Worm (Caenorhabditis elegans): ENCODE results near the gene T15B12.2.

Gene T15B12.2

ce11 chrIII:5273396-5273857, 28.3 kb downstream of the T15B12.2 start, which contains the start of gene ztf-8 (continued):
- TF ChIP-seq nhr-84 (tag; optimal IDR thresholded peaks at IDR 0.05) (no peak), pax-3 (tag; optimal IDR thresholded peaks at IDR 0.05) (no peak), lir-3 (tag; optimal IDR thresholded peaks at IDR 0.05; ENCODE audit: poor library complexity) (no peak), C16A3.4 (tag; optimal IDR thresholded peaks at IDR 0.05) (no peak), lin-35 (GFP tag; optimal IDR thresholded peaks at IDR 0.05) (no peak), nhr-90 (tag; optimal IDR thresholded peaks at IDR 0.05; ENCODE audit: poor library complexity) (peak; percentile 5), lin-14 (GFP tag; optimal IDR thresholded peaks at IDR 0.05) (no peak), snpc-4 (tag; optimal IDR thresholded peaks at IDR 0.05) (no peak), blmp-1 (tag; optimal IDR thresholded peaks at IDR 0.05) (no peak), zag-1 (tag; optimal IDR thresholded peaks at IDR 0.05) (no peak), snu-23 (GFP tag; optimal IDR thresholded peaks at IDR 0.05) (peak; percentile 24), mep-1 (tag; optimal IDR thresholded peaks at IDR 0.05) (peak; percentile 40), tlp-1 (tag; optimal IDR thresholded peaks at IDR 0.05) (no peak), hlh-4 (tag; optimal IDR thresholded peaks at IDR 0.05) (no peak), nhr-237 (tag; optimal IDR thresholded peaks at IDR 0.05) (no peak), ama-1 (optimal IDR thresholded peaks at IDR 0.05) (peak; percentile 87), ztf-11 (tag; optimal IDR thresholded peaks at IDR 0.05) (no peak), tbx-2 (tag; optimal IDR thresholded peaks at IDR 0.05) (no peak), irx-1 (tag; optimal IDR thresholded peaks at IDR 0.05) (no peak), dpl-1 (GFP tag; optimal IDR thresholded peaks at IDR 0.05) (peak in 1 of 3 experiments; percentile 6), isw-1 (GFP tag; IDR thresholded peaks at IDR 0.05) (no peak), nhr-85 (tag) (no peak), C04F5.9 (tag; optimal IDR thresholded peaks at IDR 0.05) (no peak), pag-3 (tag; optimal IDR thresholded peaks at IDR 0.05; ENCODE audit: borderline replicate concordance, insufficient read depth) (no peak), lin-13 (GFP tag; optimal IDR thresholded peaks at IDR 0.05) (no peak), nhr-12 (tag; optimal IDR thresholded peaks at IDR 0.05) (no peak), sup-37 (GFP tag; optimal IDR thresholded peaks at IDR 0.05) (no peak), unc-98 (GFP tag; IDR thresholded peaks at IDR 0.05) (no peak), fkh-4 (tag; optimal IDR thresholded peaks at IDR 0.05; ENCODE audit: borderline replicate concordance) (no peak), skn-1 (tag; optimal IDR thresholded peaks at IDR 0.05) (no peak), ceh-88 (GFP tag; IDR thresholded peaks at IDR 0.05) (no peak), fos-1 (tag; optimal IDR thresholded peaks at IDR 0.05) (no peak), xbp-1 (tag; optimal IDR thresholded peaks at IDR 0.05) (no peak), aly-2 (tag; optimal IDR thresholded peaks at IDR 0.05) (peak; percentile 51), Y116A8C.19 (tag; optimal IDR thresholded peaks at IDR 0.05; ENCODE audit: borderline replicate concordance) (no peak), pqm-1 (tag; optimal IDR thresholded peaks at IDR 0.05) (no peak), lin-39 (tag; optimal IDR thresholded peaks at IDR 0.05) (no peak)

ce11 chrIII:5269814-5270213, 31.9 kb downstream of the T15B12.2 start, which contains the start of gene ZC395.4:
Gene ZC395.4 (plus strand): TSS chrIII:5270114.
- no peak for TF ChIP-seq nhr-28 (tag; optimal IDR thresholded peaks at IDR 0.05)
- no peak for TF ChIP-seq egl-27 (tag; optimal IDR thresholded peaks at IDR 0.05)
- TF ChIP-seq nhr-77 (tag; optimal IDR thresholded peaks at IDR 0.05): no peak
- TF ChIP-seq elt-2 (tag; optimal IDR thresholded peaks at IDR 0.05): no peak
- no peak for TF ChIP-seq fos-1 (tag; optimal IDR thresholded peaks at IDR 0.05)
- TF ChIP-seq swsn-7 (tag; optimal IDR thresholded peaks at IDR 0.05): no peak
- no peak for TF ChIP-seq lin-15B (tag; optimal IDR thresholded peaks at IDR 0.05)
- no peak for TF ChIP-seq hpl-2 (GFP tag; optimal IDR thresholded peaks at IDR 0.05)
- TF ChIP-seq ceh-63 (GFP tag; optimal IDR thresholded peaks at IDR 0.05): no peak
- TF ChIP-seq fkh-8 (tag; optimal IDR thresholded peaks at IDR 0.05): no peak
- TF ChIP-seq ama-1 (optimal IDR thresholded peaks at IDR 0.05): no peak
